Worm (Caenorhabditis elegans) whole organism, L3 larva: ENCODE data around the gene irld-44.

ENCODE experiments used
- lin-15B ChIP-seq: fragments of 150-350 bp; optimal IDR thresholded peaks from 2 replicates; lab custom pipeline; 2014; ENCODE audit warnings: missing biosample characterization, missing genetic modification characterization
- nhr-23 ChIP-seq: fragments of 150-350 bp; optimal IDR thresholded peaks from 2 replicates; lab custom pipeline; 2014; ENCODE audit warnings: missing biosample characterization, missing genetic modification reagents, missing genetic modification characterization
- pha-4 ChIP-seq: fragments of 150-350 bp; optimal IDR thresholded peaks from 2 replicates; lab custom pipeline; 2014; ENCODE audit warnings: missing biosample characterization, missing genetic modification reagents, missing genetic modification characterization

- TF ChIP-seq pha-4 (tag; lab: Kevin White, UChicago) = peak; percentile 82
- TF ChIP-seq lin-15B = no peak
- no peak for TF ChIP-seq nhr-23 (tag; lab: Kevin White, UChicago)
Observed at ce11 chrV:1621494-1621893, 29.7 kb upstream of the irld-44 start, which contains the start of gene nhr-117.
